Worm (Caenorhabditis elegans): Measurements from ENCODE around the gene H13N06.2.
"Not testable (repeated sequence)": the region's sequence is repeated elsewhere in the genome, so short reads cannot be mapped to it uniquely, and the experiment has no call there.

ce11 chrX:15533847-15534246, 45.9 kb downstream of the H13N06.2 start:
- not testable (repeated sequence) for TF ChIP-seq nhr-23 (tag; optimal IDR thresholded peaks at IDR 0.05); aly-2 (tag; optimal IDR thresholded peaks at IDR 0.05); Y55F3AM.14 (GFP tag; optimal IDR thresholded peaks at IDR 0.05); lsy-2 (tag; optimal IDR thresholded peaks at IDR 0.05); unc-62 (GFP tag; optimal IDR thresholded peaks at IDR 0.05)
